Worm (Caenorhabditis elegans): Measurements from ENCODE around the gene syf-2.
A peak's percentile ranks its signal among the peaks of the same experiment; 100 is the strongest.

syf-2 gene

DNA sequence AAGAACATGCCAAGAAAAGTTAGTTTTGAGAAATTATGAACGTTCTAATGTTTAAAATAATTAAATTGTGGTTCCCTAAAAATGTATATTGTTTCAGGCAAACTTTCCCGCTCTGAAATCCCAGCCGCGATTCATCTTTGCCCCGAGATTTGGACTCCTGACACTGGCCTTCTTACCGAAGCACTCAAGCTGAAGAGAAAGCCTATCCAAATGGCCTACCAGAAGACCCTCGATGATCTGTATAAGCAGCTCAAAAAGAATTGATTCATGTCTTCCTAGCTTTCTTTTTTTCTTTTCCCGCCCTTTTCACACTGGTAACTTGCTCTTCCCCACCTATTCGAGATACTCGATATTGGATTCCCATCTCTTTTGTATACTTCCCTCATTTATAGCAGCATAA, 8.2 kb upstream of the syf-2 start:
- TF ChIP-seq unc-62 (GFP tag; optimal IDR thresholded peaks at IDR 0.05 in 1 of 2) (peak in 1 of 2 experiments; percentile 90), unc-62 (tag; optimal IDR thresholded peaks at IDR 0.05) (no peak), php-3 (GFP tag; IDR thresholded peaks at IDR 0.05) (no peak), cey-2 (tag; optimal IDR thresholded peaks at IDR 0.05; ENCODE audit: borderline replicate concordance, insufficient read depth) (no peak), nhr-237 (tag; optimal IDR thresholded peaks at IDR 0.05) (no peak), nhr-10 (tag; optimal IDR thresholded peaks at IDR 0.05) (no peak), ama-1 (optimal IDR thresholded peaks at IDR 0.05) (no peak), lin-13 (GFP tag; optimal IDR thresholded peaks at IDR 0.05) (no peak), dmd-8 (GFP tag; IDR thresholded peaks at IDR 0.05) (no peak), daf-8 (GFP tag; IDR thresholded peaks at IDR 0.05) (no peak), ctbp-1 (GFP tag; IDR thresholded peaks at IDR 0.05) (no peak), aha-1 (tag) (peak; percentile 81)

DNA sequence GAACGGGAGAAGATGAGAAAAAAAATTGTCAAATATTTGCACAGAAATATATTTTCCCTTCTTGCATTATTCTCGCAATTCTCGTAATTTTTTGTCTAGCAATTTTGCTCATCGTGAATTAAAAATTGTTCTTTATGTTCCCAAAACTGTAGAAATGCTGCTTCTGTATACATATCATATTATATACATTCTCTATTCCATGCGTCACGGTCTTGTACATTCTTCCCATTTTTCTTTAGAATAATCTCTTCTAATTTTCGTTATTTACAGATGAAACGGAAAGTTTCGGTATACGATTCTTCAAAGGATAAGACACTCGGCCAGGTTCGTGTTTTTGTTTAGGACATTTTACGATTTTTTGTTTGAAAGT, 5.6 kb upstream of the syf-2 start, which contains the start of gene acs-4:
TSS of gene acs-4 (plus strand) at position 271 of the 370 bp plus-strand sequence.
- TF ChIP-seq unc-62 (GFP tag; optimal IDR thresholded peaks at IDR 0.05 in 1 of 2) = peak in 1 of 2 experiments; percentile 53
- no peak for TF ChIP-seq unc-62 (tag; optimal IDR thresholded peaks at IDR 0.05)
- TF ChIP-seq mep-1 (tag; optimal IDR thresholded peaks at IDR 0.05) = no peak

DNA sequence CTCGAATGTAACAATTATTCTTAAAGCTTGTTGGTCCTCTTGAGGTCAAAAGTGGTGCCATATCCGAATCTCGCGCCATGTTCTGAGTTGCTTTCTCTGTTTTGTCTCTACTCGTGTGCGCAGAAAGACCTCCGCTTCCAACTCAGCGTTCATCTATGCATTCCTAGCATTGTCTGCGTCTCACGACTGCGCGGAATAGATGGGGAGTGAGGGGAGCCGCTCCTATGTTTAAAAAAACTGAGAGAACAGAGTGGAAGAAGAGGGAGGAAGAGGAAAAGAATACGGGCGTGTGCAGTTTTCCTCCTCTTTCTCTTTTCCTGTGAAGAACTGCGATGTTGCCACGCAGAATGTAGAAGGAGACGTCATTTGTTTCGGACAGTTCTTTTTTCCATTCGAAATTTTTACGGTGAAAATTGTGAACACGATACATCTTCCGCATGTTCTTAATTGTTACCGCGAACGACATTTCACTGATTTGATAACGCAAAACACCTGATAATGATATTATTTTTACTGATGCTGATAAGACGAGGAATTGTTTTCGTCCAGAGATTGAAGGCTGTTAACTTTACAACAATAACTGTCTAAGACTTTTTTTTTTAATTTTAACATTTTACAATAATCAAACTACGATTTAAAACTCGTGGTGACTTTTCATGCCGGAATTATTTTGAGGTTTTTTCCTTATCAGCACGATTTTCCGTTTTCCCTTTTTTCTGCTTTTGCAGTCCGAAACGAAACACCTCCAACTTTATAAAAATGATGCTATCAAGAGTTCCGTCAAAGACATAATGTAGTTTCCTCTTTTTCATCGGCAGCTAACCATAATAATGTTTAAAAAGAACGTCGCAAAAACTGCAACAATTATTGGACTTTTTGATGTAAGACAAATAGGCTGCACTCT, 5.0 kb upstream of the syf-2 start:
- peak; percentile 40 for TF ChIP-seq hlh-30 (tag; optimal IDR thresholded peaks at IDR 0.05; ENCODE audit: insufficient read depth)
- peak; percentile 58 for TF ChIP-seq hlh-11 (tag; optimal IDR thresholded peaks at IDR 0.05)
- peak in 1 of 2 experiments; percentile 20 for TF ChIP-seq hif-1 (tag; optimal IDR thresholded peaks at IDR 0.05)
- no peak for TF ChIP-seq Y48G9A.11 (GFP tag; IDR thresholded peaks at IDR 0.05)
- TF ChIP-seq T20F7.1 (GFP tag; optimal IDR thresholded peaks at IDR 0.05) = peak; percentile 19
- TF ChIP-seq nhr-6 (tag; optimal IDR thresholded peaks at IDR 0.05) = peak; percentile 29
- TF ChIP-seq madf-9 (GFP tag; conservative IDR thresholded peaks at IDR 0.05) = 0 out of 2 replicates have a peak, but pooled peaks have one; percentile 23
- TF ChIP-seq daf-16 (GFP tag; optimal IDR thresholded peaks at IDR 0.05) = no peak
- TF ChIP-seq daf-16 (tag; optimal IDR thresholded peaks at IDR 0.05) = peak; percentile 74
- TF ChIP-seq lin-29 (GFP tag; IDR thresholded peaks at IDR 0.05) = no peak
- TF ChIP-seq lin-38 (GFP tag; IDR thresholded peaks at IDR 0.05) = no peak
- TF ChIP-seq mdl-1 (tag; optimal IDR thresholded peaks at IDR 0.05) = peak in 1 of 2 experiments; percentile 41
- peak in 1 of 2 experiments; percentile 57 for TF ChIP-seq lsy-2 (tag; optimal IDR thresholded peaks at IDR 0.05)
- TF ChIP-seq ZK337.2 (GFP tag; IDR thresholded peaks at IDR 0.05) = no peak
- TF ChIP-seq jun-1 (tag; optimal IDR thresholded peaks at IDR 0.05) = peak; percentile 2
- peak; percentile 9 for TF ChIP-seq F37D6.2 (tag; optimal IDR thresholded peaks at IDR 0.05)
- TF ChIP-seq lin-1 (GFP tag; IDR thresholded peaks at IDR 0.05) = 0 out of 2 replicates have a peak, but pooled peaks have one; percentile 37
- TF ChIP-seq lin-15B (tag; optimal IDR thresholded peaks at IDR 0.05) = no peak
- TF ChIP-seq zag-1 (tag; optimal IDR thresholded peaks at IDR 0.05) = no peak
- TF ChIP-seq nhr-28 (tag; optimal IDR thresholded peaks at IDR 0.05) = peak; percentile 69
- peak; percentile 61; the same call in 1 of the 2 replicates for TF ChIP-seq egl-43 (GFP tag; IDR thresholded peaks at IDR 0.05)
- TF ChIP-seq set-16 (GFP tag; IDR thresholded peaks at IDR 0.05) = peak; percentile 31
- TF ChIP-seq dve-1 (tag; optimal IDR thresholded peaks at IDR 0.05; ENCODE audit: insufficient read depth) = peak; percentile 12
- peak; percentile 2 for TF ChIP-seq dpl-1 (GFP tag; optimal IDR thresholded peaks at IDR 0.05)
- TF ChIP-seq php-3 (GFP tag; IDR thresholded peaks at IDR 0.05) = peak; percentile 89
- TF ChIP-seq ztf-7 (tag; optimal IDR thresholded peaks at IDR 0.05) = peak; percentile 5
- TF ChIP-seq nhr-111 (GFP tag; optimal IDR thresholded peaks at IDR 0.05) = no peak
- peak; percentile 64 for TF ChIP-seq rbr-2 (tag; optimal IDR thresholded peaks at IDR 0.05)
- TF ChIP-seq fkh-10 (GFP tag; optimal IDR thresholded peaks at IDR 0.05) = peak; percentile 21
- TF ChIP-seq aha-1 (tag) = no peak
- TF ChIP-seq pqm-1 (tag; optimal IDR thresholded peaks at IDR 0.05) = peak; percentile 84
- TF ChIP-seq hmg-1.1 (GFP tag; IDR thresholded peaks at IDR 0.05) = peak; percentile 80
- peak; percentile 51 for TF ChIP-seq mes-2 (tag; optimal IDR thresholded peaks at IDR 0.05; ENCODE audit: poor library complexity, severe bottlenecking)
- TF ChIP-seq dmd-6 (GFP tag; IDR thresholded peaks at IDR 0.05) = peak; percentile 45
- peak; percentile 2 for TF ChIP-seq ama-1 (optimal IDR thresholded peaks at IDR 0.05)

Measured in whole organism, L4 larva.